Fruit fly (Drosophila melanogaster) whole organism, wandering third instar larva: ENCODE results near the gene fliI.

Source experiments
- Abd-B ChIP-seq: fragments of >200 bp; optimal IDR thresholded peaks from 2 replicates; lab custom pipeline; 2017; ENCODE audit warnings: missing biosample characterization, missing genetic modification characterization
- CG32264 ChIP-seq: fragments of 200-800 bp; sonication (Bioruptor generic); optimal IDR thresholded peaks from 2 replicates; lab custom pipeline; 2016; ENCODE audit warnings: missing biosample characterization, missing genetic modification characterization
- CG9705 ChIP-seq: fragments of 200-800 bp; sonication (Bioruptor generic); optimal IDR thresholded peaks from 2 replicates; lab custom pipeline; 2018; ENCODE audit warnings: missing biosample characterization, mild to moderate bottlenecking, missing genetic modification characterization
- CrebA ChIP-seq: fragments of 200-800 bp; sonication (Bioruptor generic); optimal IDR thresholded peaks from 2 replicates; lab custom pipeline; 2016; ENCODE audit warnings: missing biosample characterization, mild to moderate bottlenecking, missing genetic modification characterization, borderline replicate concordance
- Dfd ChIP-seq: fragments of >200 bp; optimal IDR thresholded peaks from 2 replicates; lab custom pipeline; 2017; ENCODE audit warnings: missing biosample characterization, missing genetic modification characterization
- Dif ChIP-seq: fragments of 200-275, 200-300 bp; sonication (Bioruptor generic); optimal IDR thresholded peaks from 2 replicates; lab custom pipeline; 2018; ENCODE audit warnings: missing biosample characterization, missing genetic modification characterization; ENCODE audit not compliant: partially characterized antibody
- GATAd ChIP-seq: sonication (Bioruptor generic); optimal IDR thresholded peaks from 2 replicates; lab custom pipeline; 2016; ENCODE audit warnings: missing biosample characterization, missing genetic modification characterization
- HLH106 ChIP-seq: fragments of 200-800 bp; optimal IDR thresholded peaks from 3 replicates; lab custom pipeline; 2019; ENCODE audit warnings: missing biosample characterization, mild to moderate bottlenecking, missing genetic modification characterization, moderate library complexity
- Hnf4 ChIP-seq: fragments of 200-800 bp; sonication (Bioruptor generic); optimal IDR thresholded peaks from 2 replicates; lab custom pipeline; 2016; ENCODE audit warnings: missing biosample characterization, mild to moderate bottlenecking, missing genetic modification characterization
- Hr78 ChIP-seq: fragments of >200 bp; optimal IDR thresholded peaks from 2 replicates; lab custom pipeline; 2017; ENCODE audit warnings: missing biosample characterization, missing genetic modification characterization
- Hr83 ChIP-seq: fragments of 200-300 bp; sonication (Bioruptor generic); optimal IDR thresholded peaks from 2 replicates; lab custom pipeline; 2016; ENCODE audit warnings: missing biosample characterization, mild to moderate bottlenecking, missing genetic modification characterization, moderate library complexity; ENCODE audit not compliant: poor library complexity, severe bottlenecking
- Jra ChIP-seq: sonication (Bioruptor generic); optimal IDR thresholded peaks from 2 replicates; lab custom pipeline; 2016; ENCODE audit warnings: missing biosample characterization, missing genetic modification characterization
- Mio ChIP-seq: sonication (Bioruptor generic); optimal IDR thresholded peaks from 2 replicates; lab custom pipeline; 2016; ENCODE audit warnings: missing biosample characterization, missing genetic modification characterization
- Myc ChIP-seq: fragments of >200 bp; optimal IDR thresholded peaks from 2 replicates; lab custom pipeline; 2017
- N ChIP-seq: fragments of >200 bp; optimal IDR thresholded peaks from 2 replicates; lab custom pipeline; 2018; ENCODE audit warnings: missing biosample characterization, missing external identifiers, missing genetic modification characterization
- OdsH ChIP-seq: fragments of 200-800 bp; sonication (Bioruptor generic); optimal IDR thresholded peaks from 2 replicates; lab custom pipeline; 2016; ENCODE audit warnings: missing biosample characterization, mild to moderate bottlenecking, missing genetic modification characterization
- Rel ChIP-seq, 2 experiments: fragments of 200-800 bp; sonication (Bioruptor generic) in 1 of 2; optimal IDR thresholded peaks; 2 replicates in 1 of 2; 3 replicates in 1 of 2; lab custom pipeline; 2016 to 2019; ENCODE audit warnings: mild to moderate bottlenecking in 2 of 2, missing biosample characterization in 2 of 2, missing genetic modification characterization in 2 of 2, moderate library complexity in 1 of 2
- Sp1 ChIP-seq: fragments of 200-800 bp; sonication (Bioruptor generic); optimal IDR thresholded peaks from 3 replicates; lab custom pipeline; 2019; ENCODE audit warnings: missing biosample characterization, mild to moderate bottlenecking, missing genetic modification characterization, moderate library complexity
- Vsx2 ChIP-seq: fragments of 200-300, 225-300 bp; sonication (Bioruptor generic); optimal IDR thresholded peaks from 2 replicates; lab custom pipeline; 2018; ENCODE audit warnings: missing biosample characterization, missing genetic modification characterization; ENCODE audit not compliant: partially characterized antibody
- br ChIP-seq: fragments of 200-800 bp; sonication (Bioruptor generic); optimal IDR thresholded peaks from 2 replicates; lab custom pipeline; 2016; ENCODE audit warnings: missing biosample characterization, missing genetic modification characterization
- brk ChIP-seq: fragments of 200-800 bp; sonication (Bioruptor generic); optimal IDR thresholded peaks from 2 replicates; lab custom pipeline; 2016; ENCODE audit warnings: missing biosample characterization, mild to moderate bottlenecking, missing genetic modification characterization
- dl ChIP-seq, 2 experiments: fragments of 175-275, 200-275 bp in 1 of 2; fragments of 200-275 bp in 1 of 2; sonication (Bioruptor generic); optimal IDR thresholded peaks; lab custom pipeline; 2018; ENCODE audit warnings: mild to moderate bottlenecking in 2 of 2, missing biosample characterization in 2 of 2, missing genetic modification characterization in 2 of 2, moderate library complexity in 2 of 2; ENCODE audit not compliant: partially characterized antibody in 2 of 2, insufficient read depth in 1 of 2
- dmrt93B ChIP-seq: fragments of 200-800 bp; sonication (Bioruptor generic); optimal IDR thresholded peaks from 2 replicates; lab custom pipeline; 2018; ENCODE audit warnings: missing biosample characterization, mild to moderate bottlenecking, missing genetic modification characterization
- dsf ChIP-seq: sonication (Bioruptor generic); optimal IDR thresholded peaks from 2 replicates; lab custom pipeline; 2016; ENCODE audit warnings: missing biosample characterization, missing genetic modification characterization, borderline replicate concordance
- ey ChIP-seq: fragments of 200-800 bp; sonication (Bioruptor generic); optimal IDR thresholded peaks from 2 replicates; lab custom pipeline; 2016; ENCODE audit warnings: missing biosample characterization, missing genetic modification characterization
- foxo ChIP-seq, 2 experiments: fragments of 200-800 bp; sonication (Bioruptor generic); optimal IDR thresholded peaks; 2 replicates in 1 of 2; 3 replicates in 1 of 2; lab custom pipeline; 2016 to 2017; ENCODE audit warnings: missing biosample characterization in 2 of 2, missing genetic modification characterization in 2 of 2
- fru ChIP-seq: fragments of 200-800 bp; sonication (Bioruptor generic); optimal IDR thresholded peaks from 3 replicates; lab custom pipeline; 2016; ENCODE audit warnings: missing biosample characterization, mild to moderate bottlenecking, missing genetic modification characterization
- h ChIP-seq: fragments of 200-800 bp; sonication (Bioruptor generic); optimal IDR thresholded peaks from 3 replicates; lab custom pipeline; 2016; ENCODE audit warnings: missing biosample characterization, mild to moderate bottlenecking, missing genetic modification characterization
- jim ChIP-seq: fragments of 175-275, 200-325 bp; sonication (Bioruptor generic); optimal IDR thresholded peaks from 2 replicates; lab custom pipeline; 2016; ENCODE audit warnings: missing biosample characterization, mild to moderate bottlenecking, missing genetic modification characterization
- lola ChIP-seq: fragments of >200 bp; optimal IDR thresholded peaks from 2 replicates; lab custom pipeline; 2017; ENCODE audit warnings: missing biosample characterization, missing genetic modification characterization
- pan ChIP-seq: fragments of >200 bp; optimal IDR thresholded peaks from 2 replicates; lab custom pipeline; 2017
- psq ChIP-seq: fragments of 200-800 bp; sonication (Bioruptor generic); optimal IDR thresholded peaks from 3 replicates; lab custom pipeline; 2017; ENCODE audit warnings: missing biosample characterization, mild to moderate bottlenecking, missing genetic modification characterization, moderate library complexity
- rgr ChIP-seq: fragments of 200-800 bp; sonication (Bioruptor generic); optimal IDR thresholded peaks from 3 replicates; lab custom pipeline; 2016; ENCODE audit warnings: missing biosample characterization, mild to moderate bottlenecking, missing genetic modification characterization
- sage ChIP-seq: fragments of 200-800 bp; sonication (Bioruptor generic); optimal IDR thresholded peaks from 2 replicates; lab custom pipeline; 2016; ENCODE audit warnings: missing biosample characterization, mild to moderate bottlenecking, missing genetic modification characterization
- sv ChIP-seq: fragments of 200-800 bp; sonication (Bioruptor generic); optimal IDR thresholded peaks from 3 replicates; lab custom pipeline; 2016; ENCODE audit warnings: missing biosample characterization, missing genetic modification characterization
- tai ChIP-seq: sonication (Bioruptor generic); optimal IDR thresholded peaks from 2 replicates; lab custom pipeline; 2016; ENCODE audit warnings: missing biosample characterization, missing genetic modification characterization
- usp ChIP-seq: fragments of >200 bp; optimal IDR thresholded peaks from 2 replicates; lab custom pipeline; 2017; ENCODE audit warnings: missing biosample characterization, missing genetic modification characterization
- woc ChIP-seq: sonication (Bioruptor generic); optimal IDR thresholded peaks from 2 replicates; lab custom pipeline; 2016; ENCODE audit warnings: missing biosample characterization, mild to moderate bottlenecking, missing genetic modification characterization

Gene fliI

DNA sequence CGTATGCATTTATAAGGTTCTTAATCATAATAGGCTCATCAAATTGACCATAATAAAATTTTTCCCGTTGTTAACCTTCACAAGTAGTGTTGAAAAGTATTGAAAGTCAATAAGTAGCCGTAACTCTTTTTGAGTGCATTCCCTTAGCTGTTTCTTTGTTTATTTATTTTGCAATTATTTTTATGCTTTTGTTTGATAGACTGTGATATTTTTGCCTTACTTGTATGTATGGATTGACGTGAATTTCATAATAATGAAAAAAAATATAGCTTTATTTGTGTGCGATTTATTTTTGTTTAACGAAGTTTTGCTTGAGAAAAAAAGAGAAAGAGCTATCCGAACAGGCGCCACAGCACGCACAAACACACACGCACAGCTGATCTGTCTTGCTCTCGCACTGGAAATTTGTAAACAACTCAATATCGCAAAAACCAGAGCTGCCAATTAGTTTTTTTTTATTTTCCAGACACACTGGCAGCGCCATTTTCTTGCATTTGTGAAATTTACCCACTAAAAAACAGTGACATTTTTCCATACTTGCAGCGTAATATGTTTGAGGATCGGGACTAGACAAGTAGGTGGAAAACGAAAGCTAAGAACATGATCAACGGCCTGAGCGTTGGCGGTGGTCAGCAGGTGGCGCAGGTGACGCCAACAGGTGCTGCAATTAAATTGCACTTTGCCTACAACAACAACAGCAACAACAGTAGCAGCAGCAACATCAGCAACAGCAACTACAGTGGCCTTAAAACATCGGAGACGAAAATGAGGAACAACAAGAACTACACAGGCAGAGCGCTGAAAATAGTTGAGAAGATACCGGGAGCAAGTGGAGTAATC lies 29.8 kb downstream of the fliI start:
- TF ChIP-seq OdsH (peak; percentile 12), Rel (GFP tag; optimal IDR thresholded peaks at IDR 0.05; lab: Kevin White, UChicago) (no peak), Rel (tag; optimal IDR thresholded peaks at IDR 0.05; lab: Kevin White, UChicago) (peak; percentile 83), tai (GFP tag; lab: Kevin White, UChicago) (peak; percentile 28), psq (GFP tag; lab: Kevin White, UChicago) (no peak), brk (no peak), rgr (GFP tag; lab: Kevin White, UChicago) (peak; percentile 1)

DNA sequence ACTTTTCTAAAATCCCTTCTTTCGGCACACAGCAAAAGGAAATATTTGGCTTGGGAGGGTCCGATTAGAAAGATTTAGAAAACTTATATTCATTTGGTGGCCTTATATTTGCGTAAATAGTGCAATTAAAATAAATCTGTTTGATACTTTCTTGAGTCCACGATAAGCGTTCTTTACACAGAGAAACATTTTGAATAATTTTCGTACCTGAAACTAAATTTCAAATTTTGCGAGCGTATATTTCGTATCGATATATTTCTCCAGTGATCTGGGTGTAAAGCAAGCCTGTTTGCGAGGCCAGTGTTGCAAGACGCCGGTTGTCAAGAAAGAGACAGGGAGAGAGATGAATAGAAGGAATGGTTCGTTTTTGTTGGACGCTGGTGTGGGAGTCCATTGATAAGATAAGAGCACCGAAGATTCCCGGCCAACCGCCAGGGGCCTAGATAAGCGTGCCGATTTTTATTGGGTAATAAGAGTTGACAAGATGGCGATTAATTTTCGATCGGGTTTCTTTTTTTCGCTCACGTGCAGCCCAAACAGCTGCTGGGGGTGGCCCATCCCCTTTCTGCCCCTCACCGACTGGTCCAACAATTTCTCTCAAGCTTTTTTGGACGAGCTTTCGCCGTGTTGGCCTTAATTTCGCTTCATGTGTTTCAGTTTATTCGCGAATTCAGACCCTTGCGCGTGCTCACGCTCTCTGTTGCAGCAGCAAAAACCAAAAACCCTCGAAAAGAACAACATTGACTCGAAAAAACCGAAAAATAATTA lies 34.3 kb downstream of the fliI start, which contains the start of gene slgA:
Gene slgA (plus strand): TSS at position 344 of the 768 bp plus-strand sequence.
- TF ChIP-seq brk (no peak), dmrt93B (peak; percentile 29), GATAd (no peak), lola (GFP tag; lab: Kevin White, UChicago) (no peak), usp (GFP tag; lab: Kevin White, UChicago) (no peak), br (GFP tag; lab: Kevin White, UChicago) (peak; percentile 2), sv (GFP tag; lab: Kevin White, UChicago) (peak; percentile 28), psq (GFP tag; lab: Kevin White, UChicago) (peak; percentile 15), Dif (GFP tag; lab: Kevin White, UChicago) (no peak), dsf (no peak), Hnf4 (peak; percentile 70), h (GFP tag; lab: Kevin White, UChicago) (peak; percentile 54), Myc (peak; percentile 19), CG9705 (GFP tag; lab: Kevin White, UChicago) (peak; percentile 15), Mio (GFP tag; lab: Kevin White, UChicago) (peak; percentile 24), CrebA (GFP tag; lab: Kevin White, UChicago) (no peak), pan (no peak), OdsH (no peak), tai (GFP tag; lab: Kevin White, UChicago) (peak; percentile 6), dl (GFP tag; optimal IDR thresholded peaks at IDR 0.05; lab: Kevin White, UChicago; ENCODE audit: insufficient read depth in 1 of 2, partially characterized antibody in 2 of 2) (no peak), Sp1 (GFP tag; lab: Kevin White, UChicago) (peak; percentile 36), CG32264 (GFP tag; lab: Kevin White, UChicago) (no peak), HLH106 (tag; lab: Kevin White, UChicago) (no peak), N (GFP tag; lab: Kevin White, UChicago) (no peak), Abd-B (GFP tag; lab: Kevin White, UChicago) (no peak), Dfd (GFP tag; lab: Kevin White, UChicago) (no peak), Jra (GFP tag; lab: Kevin White, UChicago) (peak; percentile 13), rgr (GFP tag; lab: Kevin White, UChicago) (peak; percentile 51), jim (GFP tag; lab: Kevin White, UChicago) (no peak), Hr83 (peak; percentile 76), ey (GFP tag; lab: Kevin White, UChicago) (peak; percentile 19), sage (GFP tag; lab: Kevin White, UChicago) (no peak), Vsx2 (GFP tag; lab: Kevin White, UChicago) (no peak), fru (peak; percentile 39), foxo (GFP tag; optimal IDR thresholded peaks at IDR 0.05; lab: Kevin White, UChicago) (peak in 1 of 2 experiments; percentile 63), Hr78 (no peak), Rel (GFP tag; optimal IDR thresholded peaks at IDR 0.05; lab: Kevin White, UChicago) (no peak), Rel (tag; optimal IDR thresholded peaks at IDR 0.05; lab: Kevin White, UChicago) (peak; percentile 38), woc (GFP tag; lab: Kevin White, UChicago) (peak; percentile 1)
